Fruit fly (Drosophila melanogaster) whole organism, embryonic: ENCODE data around the gene smid.
A peak's percentile ranks its signal among the peaks of the same experiment; 100 is the strongest.

ENCODE experiments used
- CG10267 ChIP-seq: fragments of 200-800 bp; sonication (Bioruptor generic); optimal IDR thresholded peaks from 2 replicates; lab custom pipeline; 2018; ENCODE audit warnings: missing biosample characterization, mild to moderate bottlenecking, missing genetic modification characterization, moderate library complexity
- CG10274 ChIP-seq: fragments of 200-800 bp; sonication (Bioruptor generic); optimal IDR thresholded peaks from 3 replicates; lab custom pipeline; 2017; ENCODE audit warnings: missing biosample characterization, mild to moderate bottlenecking, missing genetic modification characterization
- CG11398 ChIP-seq: fragments of 200-800 bp; sonication (Bioruptor generic); optimal IDR thresholded peaks from 2 replicates; lab custom pipeline; 2016; ENCODE audit warnings: missing biosample characterization, missing genetic modification characterization
- CG11696 ChIP-seq: fragments of 200-800 bp; sonication (Bioruptor generic); IDR thresholded peaks from 2 replicates; pipeline ENCODE4 v1.3.6; 2022; ENCODE audit warnings: missing biosample characterization, missing genetic modification characterization
- CG12236 ChIP-seq: fragments of 200-800 bp; sonication (Bioruptor generic); optimal IDR thresholded peaks from 2 replicates; lab custom pipeline; 2016; ENCODE audit warnings: missing biosample characterization, missing genetic modification characterization
- CG12299 ChIP-seq: fragments of 200-800 bp; sonication (Bioruptor generic); optimal IDR thresholded peaks from 2 replicates; lab custom pipeline; 2018; ENCODE audit warnings: missing biosample characterization, mild to moderate bottlenecking, missing genetic modification characterization
- CG12659 ChIP-seq: fragments of 200-800 bp; sonication (Bioruptor generic); optimal IDR thresholded peaks from 3 replicates; lab custom pipeline; 2017; ENCODE audit warnings: mild to moderate bottlenecking, missing biosample characterization, missing genetic modification reagents, missing genetic modification characterization
- CG14667 ChIP-seq: fragments of 200-800 bp; sonication (Bioruptor generic); IDR thresholded peaks from 2 replicates; pipeline ENCODE4 v1.3.6; 2022; ENCODE audit warnings: missing biosample characterization, missing genetic modification characterization
- CG14710 ChIP-seq: fragments of 200-800 bp; sonication (Bioruptor generic); optimal IDR thresholded peaks from 3 replicates; lab custom pipeline; 2019; ENCODE audit warnings: missing biosample characterization, mild to moderate bottlenecking, missing genetic modification characterization, moderate library complexity
- CG16779 ChIP-seq: fragments of 200-800 bp; sonication (Bioruptor generic); IDR thresholded peaks from 2 replicates; pipeline ENCODE4 v1.3.6; 2022; ENCODE audit warnings: missing biosample characterization, missing genetic modification characterization
- CG17802 ChIP-seq: fragments of 200-800 bp; sonication (Bioruptor generic); optimal IDR thresholded peaks from 2 replicates; lab custom pipeline; 2018; ENCODE audit warnings: missing biosample characterization, mild to moderate bottlenecking, missing genetic modification characterization, moderate library complexity
- CG18599 ChIP-seq: fragments of 200-800 bp; sonication (Bioruptor generic); optimal IDR thresholded peaks from 3 replicates; lab custom pipeline; 2017; ENCODE audit warnings: missing biosample characterization, missing genetic modification characterization, mild to moderate bottlenecking, moderate library complexity, missing genetic modification reagents
- CG3163 ChIP-seq: fragments of 200-800 bp; sonication (Bioruptor generic); optimal IDR thresholded peaks from 3 replicates; lab custom pipeline; 2016; ENCODE audit warnings: missing biosample characterization, missing genetic modification characterization
- CG3281 ChIP-seq: fragments of 200-800 bp; sonication (Bioruptor generic); optimal IDR thresholded peaks from 3 replicates; lab custom pipeline; 2017; ENCODE audit warnings: missing biosample characterization, mild to moderate bottlenecking, missing genetic modification characterization
- CG34224 ChIP-seq: fragments of 200-800 bp; sonication (Bioruptor generic); IDR thresholded peaks from 3 replicates; pipeline ENCODE4 v1.3.6; 2022; ENCODE audit warnings: missing biosample characterization, missing genetic modification characterization; ENCODE audit not compliant: partially characterized antibody
- CG4328 ChIP-seq: fragments of 200-800 bp; sonication (Bioruptor generic); optimal IDR thresholded peaks from 3 replicates; lab custom pipeline; 2017; ENCODE audit warnings: missing biosample characterization, missing genetic modification reagents, missing genetic modification characterization
- CG7372 ChIP-seq: fragments of 200-800 bp; sonication (Bioruptor generic); IDR thresholded peaks from 2 replicates; pipeline ENCODE4 v1.3.6; 2022; ENCODE audit warnings: missing biosample characterization, missing genetic modification characterization
- CG8290 ChIP-seq, 3 experiments: fragments of 200-800 bp; sonication (Bioruptor generic); optimal IDR thresholded peaks; 2 replicates each; lab custom pipeline; 2016 to 2019; ENCODE audit warnings: missing biosample characterization in 3 of 3, missing genetic modification characterization in 3 of 3, mild to moderate bottlenecking in 2 of 3, moderate library complexity in 1 of 3
- CG8359 ChIP-seq: fragments of 200-800 bp; sonication (Bioruptor generic); optimal IDR thresholded peaks from 2 replicates; lab custom pipeline; 2017; ENCODE audit warnings: missing biosample characterization, mild to moderate bottlenecking, missing genetic modification characterization, borderline replicate concordance
- CG9437 ChIP-seq: fragments of 200-800 bp; sonication (Bioruptor generic); optimal IDR thresholded peaks from 2 replicates; lab custom pipeline; 2018; ENCODE audit warnings: missing biosample characterization, mild to moderate bottlenecking, missing genetic modification characterization
- CG9932 ChIP-seq: fragments of 200-800 bp; sonication (Bioruptor generic); IDR thresholded peaks from 2 replicates; pipeline ENCODE4 v1.3.6; 2022; ENCODE audit warnings: missing biosample characterization, missing genetic modification characterization
- Dad ChIP-seq: fragments of 200-800 bp; sonication (Bioruptor generic); optimal IDR thresholded peaks from 3 replicates; lab custom pipeline; 2016; ENCODE audit warnings: missing biosample characterization, missing genetic modification characterization
- HLH3B ChIP-seq: fragments of 200-800 bp; sonication (Bioruptor generic); IDR thresholded peaks from 2 replicates; pipeline ENCODE4 v1.3.6; 2022; ENCODE audit warnings: missing biosample characterization, missing genetic modification characterization
- HLH54F ChIP-seq: fragments of 200-800 bp; sonication (Bioruptor generic); optimal IDR thresholded peaks from 3 replicates; lab custom pipeline; 2016; ENCODE audit warnings: missing biosample characterization, missing genetic modification characterization
- Hr78 ChIP-seq, 2 experiments: fragments of 200-800 bp in 1 of 2; fragments of >200 bp in 1 of 2; sonication (Bioruptor generic) in 1 of 2; optimal IDR thresholded peaks; 2 replicates each; lab custom pipeline; 2017 to 2019; ENCODE audit warnings: missing biosample characterization in 2 of 2, missing genetic modification characterization in 2 of 2, mild to moderate bottlenecking in 1 of 2, moderate library complexity in 1 of 2
- Lpt ChIP-seq: fragments of >200 bp; optimal IDR thresholded peaks from 2 replicates; lab custom pipeline; 2018; ENCODE audit warnings: missing biosample characterization, missing genetic modification characterization
- MTF-1 ChIP-seq: fragments of 200-800 bp; sonication (Bioruptor generic); optimal IDR thresholded peaks from 2 replicates; lab custom pipeline; 2018; ENCODE audit warnings: missing biosample characterization, mild to moderate bottlenecking, missing genetic modification characterization, borderline replicate concordance
- Max ChIP-seq: fragments of 200-800 bp; sonication (Bioruptor generic); optimal IDR thresholded peaks from 2 replicates; lab custom pipeline; 2016; ENCODE audit warnings: missing biosample characterization, mild to moderate bottlenecking, missing genetic modification characterization
- NK7.1 ChIP-seq: fragments of 200-800 bp; sonication (Bioruptor generic); optimal IDR thresholded peaks from 3 replicates; lab custom pipeline; 2016; ENCODE audit warnings: missing biosample characterization, missing genetic modification characterization
- Opbp ChIP-seq: fragments of 200-800 bp; sonication (Bioruptor generic); IDR thresholded peaks from 3 replicates; pipeline ENCODE4 v1.3.6; 2022; ENCODE audit warnings: missing biosample characterization, missing genetic modification characterization; ENCODE audit not compliant: partially characterized antibody
- Ptx1 ChIP-seq: fragments of 200-800 bp; sonication (Bioruptor generic); IDR thresholded peaks from 2 replicates; pipeline ENCODE4 v1.3.6; 2022; ENCODE audit warnings: missing biosample characterization, missing genetic modification characterization
- bigmax ChIP-seq: fragments of 200-800 bp; sonication (Bioruptor generic); optimal IDR thresholded peaks from 2 replicates; lab custom pipeline; 2018; ENCODE audit warnings: missing biosample characterization, mild to moderate bottlenecking, missing genetic modification characterization
- chif ChIP-seq, 2 experiments: fragments of 200-800 bp; sonication (Bioruptor generic); optimal IDR thresholded peaks; 3 replicates each; lab custom pipeline; 2016; ENCODE audit warnings: missing biosample characterization in 2 of 2, missing genetic modification characterization in 2 of 2
- ci ChIP-seq: fragments of 200-800 bp; sonication (Bioruptor generic); IDR thresholded peaks from 3 replicates; pipeline ENCODE4 v1.3.6; 2022; ENCODE audit warnings: missing biosample characterization, missing genetic modification characterization
- dmrt11E ChIP-seq: fragments of 200-800 bp; sonication (Bioruptor generic); optimal IDR thresholded peaks from 3 replicates; lab custom pipeline; 2018; ENCODE audit warnings: missing biosample characterization, mild to moderate bottlenecking, missing genetic modification characterization, moderate library complexity
- exex ChIP-seq: fragments of 200-800 bp; sonication (Bioruptor generic); optimal IDR thresholded peaks from 4 replicates; lab custom pipeline; 2018; ENCODE audit warnings: missing biosample characterization, mild to moderate bottlenecking, missing genetic modification characterization, moderate library complexity
- h ChIP-seq: fragments of >200 bp; optimal IDR thresholded peaks from 2 replicates; lab custom pipeline; 2017
- hb ChIP-seq: fragments of 200-800 bp; sonication (Bioruptor generic); IDR thresholded peaks from 3 replicates; pipeline ENCODE4 v1.3.6; 2022; ENCODE audit warnings: missing biosample characterization, missing genetic modification characterization; ENCODE audit not compliant: partially characterized antibody
- hkb ChIP-seq, 2 experiments: fragments of 200-800 bp in 1 of 2; fragments of >200 bp in 1 of 2; sonication (Bioruptor generic) in 1 of 2; IDR thresholded peaks in 1 of 2; optimal IDR thresholded peaks in 1 of 2; 2 replicates each; pipeline versions ENCODE4 v1.3.6 to Lab custom; 2017 to 2022; ENCODE audit warnings: missing biosample characterization in 1 of 2, missing genetic modification characterization in 1 of 2
- jing ChIP-seq: fragments of 200-800 bp; sonication (Bioruptor generic); optimal IDR thresholded peaks from 2 replicates; lab custom pipeline; 2018; ENCODE audit warnings: missing biosample characterization, mild to moderate bottlenecking, missing genetic modification characterization
- knrl ChIP-seq: fragments of 200-800 bp; sonication (Bioruptor generic); IDR thresholded peaks from 3 replicates; pipeline ENCODE4 v1.3.6; 2022; ENCODE audit warnings: missing biosample characterization, missing genetic modification characterization; ENCODE audit not compliant: partially characterized antibody
- lmd ChIP-seq: fragments of 200-800 bp; sonication (Bioruptor generic); IDR thresholded peaks from 2 replicates; pipeline ENCODE4 v1.3.6; 2022; ENCODE audit warnings: missing biosample characterization, missing genetic modification characterization
- luna ChIP-seq: fragments of 200-800 bp; sonication (Bioruptor generic); optimal IDR thresholded peaks from 2 replicates; lab custom pipeline; 2016; ENCODE audit warnings: missing biosample characterization, missing genetic modification characterization
- mam ChIP-seq: fragments of 200-800 bp; sonication (Bioruptor generic); optimal IDR thresholded peaks from 3 replicates; lab custom pipeline; 2016; ENCODE audit warnings: missing biosample characterization, missing genetic modification characterization
- peb ChIP-seq: fragments of 200-800 bp; sonication (Bioruptor generic); IDR thresholded peaks from 2 replicates; pipeline ENCODE4 v1.3.6; 2022; ENCODE audit warnings: missing biosample characterization, missing genetic modification characterization
- salm ChIP-seq: fragments of 200-800 bp; sonication (Bioruptor generic); optimal IDR thresholded peaks from 2 replicates; lab custom pipeline; 2018; ENCODE audit warnings: missing biosample characterization, mild to moderate bottlenecking, missing genetic modification characterization
- sens-2 ChIP-seq: fragments of 200-800 bp; sonication (Bioruptor generic); IDR thresholded peaks from 2 replicates; pipeline ENCODE4 v1.3.6; 2022; ENCODE audit warnings: missing biosample characterization, missing genetic modification characterization
- tap ChIP-seq: fragments of 200-800 bp; optimal IDR thresholded peaks from 3 replicates; lab custom pipeline; 2019; ENCODE audit warnings: missing biosample characterization, mild to moderate bottlenecking, missing genetic modification characterization, moderate library complexity
- zen ChIP-seq: fragments of 200-800 bp; sonication (Bioruptor generic); optimal IDR thresholded peaks from 3 replicates; lab custom pipeline; 2018; ENCODE audit warnings: missing biosample characterization, mild to moderate bottlenecking, missing genetic modification characterization, moderate library complexity

smid gene

DNA sequence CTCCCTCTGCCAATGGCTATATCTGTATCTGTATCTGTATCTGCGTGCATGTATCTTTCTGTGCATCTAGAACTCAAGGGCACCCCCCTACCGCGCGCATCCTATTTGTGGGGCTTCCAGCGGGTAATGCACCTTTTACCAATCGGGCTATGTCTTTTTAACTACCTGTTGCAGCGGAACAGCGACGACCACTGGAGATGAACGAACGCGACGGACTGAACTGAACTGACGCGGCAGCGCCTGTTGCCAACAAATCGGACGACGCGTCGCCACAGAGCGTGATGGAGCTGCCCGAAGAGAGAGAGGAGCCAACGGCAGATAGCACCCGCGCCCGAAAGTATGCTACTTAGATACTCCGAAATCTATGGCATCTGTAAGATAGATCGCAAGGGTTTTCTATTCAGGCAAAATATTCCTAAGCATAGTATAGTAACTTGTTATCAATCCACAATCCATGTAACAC lies 36.4 kb upstream of the smid start, which contains the start of gene Cln7 (continued):
- TF ChIP-seq Lpt (GFP tag; lab: Kevin White, UChicago) (no peak), CG12236 (GFP tag; lab: Kevin White, UChicago) (no peak), CG12659 (peak; percentile 31), CG17802 (no peak), knrl (GFP tag; lab: Robert Waterston, UW) (0 out of 3 replicates have a peak, but pooled peaks have one; percentile 27), jing (GFP tag; lab: Kevin White, UChicago) (no peak), lmd (no peak), HLH54F (GFP tag; lab: Kevin White, UChicago) (no peak), Hr78 (GFP tag; optimal IDR thresholded peaks at IDR 0.05; lab: Kevin White, UChicago) (peak in 1 of 2 experiments; percentile 11), CG10274 (no peak), h (lab: Kevin White, UChicago) (no peak), CG3281 (GFP tag; lab: Kevin White, UChicago) (peak; percentile 64), CG10267 (tag; lab: Kevin White, UChicago) (peak; percentile 39), CG34224 (GFP tag; lab: Robert Waterston, UW) (no peak), Ptx1 (GFP tag; lab: Robert Waterston, UW) (no peak), CG8359 (GFP tag; lab: Kevin White, UChicago) (peak; percentile 2), Opbp (GFP tag; lab: Robert Waterston, UW) (peak; percentile 67; the same call in 2 of the 3 replicates), zen (tag; lab: Kevin White, UChicago) (peak; percentile 16), Dad (GFP tag; lab: Kevin White, UChicago) (no peak), sens-2 (GFP tag; lab: Robert Waterston, UW) (no peak), HLH3B (GFP tag; lab: Robert Waterston, UW) (peak; percentile 49; the same call in 1 of the 2 replicates), hb (no peak), mam (GFP tag; lab: Kevin White, UChicago) (no peak), CG16779 (GFP tag; lab: Robert Waterston, UW) (0 out of 2 replicates have a peak, but pooled peaks have one; percentile 26), ci (GFP tag; lab: Robert Waterston, UW) (peak; percentile 81), CG8290 (GFP tag; optimal IDR thresholded peaks at IDR 0.05; lab: Kevin White, UChicago) (peak; percentile 73), CG8290 (tag; optimal IDR thresholded peaks at IDR 0.05; lab: Kevin White, UChicago) (peak; percentile 73 to 93), luna (GFP tag; lab: Kevin White, UChicago) (no peak), peb (no peak), dmrt11E (tag; lab: Kevin White, UChicago) (no peak), exex (peak; percentile 43), Max (GFP tag; lab: Kevin White, UChicago) (no peak), hkb (optimal IDR thresholded peaks at IDR 0.05; lab: Kevin White, UChicago) (no peak), hkb (GFP tag; IDR thresholded peaks at IDR 0.05; lab: Robert Waterston, UW) (peak; percentile 58), CG9932 (GFP tag; lab: Robert Waterston, UW) (no peak), CG4328 (no peak), CG9437 (GFP tag; lab: Kevin White, UChicago) (no peak), salm (peak; percentile 7), CG3163 (GFP tag; lab: Kevin White, UChicago) (peak; percentile 59), CG7372 (no peak), CG14667 (GFP tag; lab: Robert Waterston, UW) (no peak), CG12299 (tag; lab: Kevin White, UChicago) (no peak), CG18599 (peak; percentile 31), bigmax (GFP tag; lab: Kevin White, UChicago) (peak; percentile 59), CG14710 (peak; percentile 20), MTF-1 (GFP tag; lab: Kevin White, UChicago) (peak; percentile 64), chif (GFP tag; optimal IDR thresholded peaks at IDR 0.05; lab: Kevin White, UChicago) (no peak), CG11398 (GFP tag; lab: Kevin White, UChicago) (peak; percentile 26), CG11696 (GFP tag; lab: Robert Waterston, UW) (no peak), tap (tag; lab: Kevin White, UChicago) (no peak), NK7.1 (GFP tag; lab: Kevin White, UChicago) (no peak)
